Worm (Caenorhabditis elegans): ENCODE results near the gene F22F7.3.

F22F7.3 gene

DNA sequence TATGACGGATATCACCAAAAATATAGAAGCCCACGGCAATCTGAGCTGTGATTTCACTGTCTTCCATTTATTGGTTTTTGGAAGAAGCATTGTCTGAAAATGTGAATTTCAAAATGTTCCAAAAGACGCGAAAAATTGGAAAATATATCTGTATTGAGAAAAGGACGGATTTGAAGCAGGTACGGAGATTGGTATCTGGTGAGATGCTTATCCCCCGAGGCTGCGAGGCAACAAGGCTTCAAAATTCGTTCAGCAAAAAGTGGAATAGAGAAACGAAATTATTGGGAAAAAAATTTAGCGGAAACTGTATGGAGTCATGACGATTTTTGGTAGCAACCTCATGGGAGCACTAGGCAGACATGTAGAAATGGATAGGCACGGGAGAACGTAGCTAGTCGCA lies 7.3 kb upstream of the F22F7.3 start, which contains the start of gene F36F12.1:
TSS of gene F36F12.1 (minus strand) at position 101 of the 400 bp plus-strand sequence.
- TF ChIP-seq F13C5.2 (tag; optimal IDR thresholded peaks at IDR 0.05) = no peak

DNA sequence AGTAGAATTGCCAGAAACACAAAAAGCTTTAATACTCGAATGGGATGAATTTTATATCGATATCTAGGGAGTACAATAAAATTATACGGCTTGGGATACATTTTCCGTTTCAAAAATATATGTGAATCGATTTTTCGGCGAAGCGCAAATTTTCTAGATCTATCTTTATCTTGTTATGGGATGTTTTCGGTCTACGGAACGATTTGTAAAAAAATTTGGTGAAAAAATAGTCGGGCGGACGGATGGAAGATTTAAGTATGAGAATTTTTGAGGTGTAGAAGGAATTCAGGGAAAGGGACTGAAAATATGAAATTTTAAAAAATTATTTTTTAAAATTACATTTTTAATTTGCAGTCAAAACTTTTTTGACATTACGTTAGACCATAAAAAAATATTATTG lies 4.5 kb upstream of the F22F7.3 start, which contains the start of gene F22F7.4:
TSS of gene F22F7.4 (minus strand) at position 101 of the 400 bp plus-strand sequence.
- TF ChIP-seq tbx-11 (GFP tag; IDR thresholded peaks at IDR 0.05) (no peak), ceh-13 (GFP tag; optimal IDR thresholded peaks at IDR 0.05) (no peak), hmg-4 (GFP tag; optimal IDR thresholded peaks at IDR 0.05) (no peak), scrt-1 (GFP tag; IDR thresholded peaks at IDR 0.05) (no peak), tra-4 (tag; optimal IDR thresholded peaks at IDR 0.05) (no peak), ama-1 (optimal IDR thresholded peaks at IDR 0.05) (no peak), ets-7 (tag; optimal IDR thresholded peaks at IDR 0.05) (no peak), pes-1 (GFP tag; IDR thresholded peaks at IDR 0.05) (no peak), F13C5.2 (tag; optimal IDR thresholded peaks at IDR 0.05) (no peak), hmbx-1 (tag; optimal IDR thresholded peaks at IDR 0.05) (no peak)

DNA sequence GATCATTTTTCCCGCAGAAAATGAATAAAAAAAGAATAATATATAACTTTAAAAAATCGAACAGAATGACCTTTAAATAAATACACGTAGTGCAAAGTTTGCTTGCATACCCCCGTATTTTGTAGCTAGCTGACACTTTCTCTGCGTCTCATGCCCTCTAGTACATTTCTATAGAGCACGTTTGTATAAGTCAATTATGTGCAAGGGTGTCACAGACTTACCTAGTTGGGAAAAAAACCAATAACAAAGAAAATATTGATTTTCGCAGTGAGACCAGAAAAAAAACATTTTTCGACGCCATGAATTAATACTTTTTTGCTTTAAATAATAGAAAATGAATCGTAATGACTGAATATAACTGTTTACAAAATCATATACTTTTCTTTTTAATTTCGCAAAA lies 1.2 kb upstream of the F22F7.3 start, which contains the start of gene ckb-4:
TSS of gene ckb-4 (minus strand) at position 140 of the 400 bp plus-strand sequence.
- TF ChIP-seq tbx-11 (GFP tag; IDR thresholded peaks at IDR 0.05) = no peak

DNA sequence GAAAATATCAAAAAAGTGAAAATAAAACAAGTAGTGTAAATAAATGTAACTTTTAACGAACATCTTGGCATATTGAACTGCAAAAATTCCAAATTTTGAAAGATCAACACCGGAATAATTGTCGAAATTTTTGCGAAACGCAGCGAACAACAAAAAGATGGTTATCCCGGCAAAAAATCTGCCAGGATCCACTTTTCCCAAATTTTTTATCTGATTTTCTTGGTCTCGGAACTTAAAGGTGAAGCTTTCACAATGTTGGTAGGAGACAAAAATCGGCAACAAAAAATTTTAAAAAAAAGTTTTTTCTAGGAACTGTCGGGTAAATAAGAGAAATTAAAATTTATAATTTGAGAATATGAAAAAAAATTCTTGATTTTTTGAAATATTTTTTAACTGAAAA lies 8.1 kb downstream of the F22F7.3 start, which contains the start of gene bgnt-1.2:
TSS of gene bgnt-1.2 (minus strand) at position 101 of the 400 bp plus-strand sequence.
- TF ChIP-seq B0310.2 (tag; optimal IDR thresholded peaks at IDR 0.05) (no peak), ama-1 (optimal IDR thresholded peaks at IDR 0.05) (no peak), aly-1 (tag; optimal IDR thresholded peaks at IDR 0.05) (no peak), tbx-11 (GFP tag; IDR thresholded peaks at IDR 0.05) (no peak), sea-1 (GFP tag; conservative IDR thresholded peaks at IDR 0.05) (no peak), tra-4 (tag; optimal IDR thresholded peaks at IDR 0.05) (no peak)

DNA sequence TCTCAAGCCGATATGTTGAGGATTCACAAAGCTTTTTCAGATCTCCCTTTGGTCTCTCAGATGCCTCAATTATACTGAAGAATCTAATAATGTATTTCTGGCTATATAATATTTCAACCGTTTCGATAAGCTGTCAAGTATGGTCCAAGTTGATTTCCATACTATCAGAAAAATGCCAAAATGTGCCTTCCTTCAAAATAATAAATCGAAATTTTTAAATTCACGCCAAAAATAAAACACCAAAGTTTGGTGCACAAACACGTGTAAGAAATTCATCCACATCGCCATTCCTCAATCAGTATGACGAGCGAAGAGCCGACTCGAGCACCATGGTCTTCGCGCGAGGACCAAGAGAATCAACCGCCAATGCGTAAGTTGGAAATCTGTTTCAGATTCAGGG lies 9.1 kb downstream of the F22F7.3 start, which contains the start of gene F22F7.11:
TSS of gene F22F7.11 (plus strand) at position 301 of the 400 bp plus-strand sequence.
- TF ChIP-seq scrt-1 (GFP tag; IDR thresholded peaks at IDR 0.05) (no peak), hnd-1 (tag; optimal IDR thresholded peaks at IDR 0.05) (no peak), tbx-37 (GFP tag; conservative IDR thresholded peaks at IDR 0.05) (no peak), F13C5.2 (tag; optimal IDR thresholded peaks at IDR 0.05) (no peak), aly-1 (tag; optimal IDR thresholded peaks at IDR 0.05) (no peak), hmg-4 (GFP tag; optimal IDR thresholded peaks at IDR 0.05) (no peak), pes-1 (GFP tag; IDR thresholded peaks at IDR 0.05) (no peak), ceh-13 (GFP tag; optimal IDR thresholded peaks at IDR 0.05) (no peak), tra-4 (tag; optimal IDR thresholded peaks at IDR 0.05) (no peak), B0310.2 (tag; optimal IDR thresholded peaks at IDR 0.05) (no peak), ama-1 (optimal IDR thresholded peaks at IDR 0.05) (no peak)

DNA sequence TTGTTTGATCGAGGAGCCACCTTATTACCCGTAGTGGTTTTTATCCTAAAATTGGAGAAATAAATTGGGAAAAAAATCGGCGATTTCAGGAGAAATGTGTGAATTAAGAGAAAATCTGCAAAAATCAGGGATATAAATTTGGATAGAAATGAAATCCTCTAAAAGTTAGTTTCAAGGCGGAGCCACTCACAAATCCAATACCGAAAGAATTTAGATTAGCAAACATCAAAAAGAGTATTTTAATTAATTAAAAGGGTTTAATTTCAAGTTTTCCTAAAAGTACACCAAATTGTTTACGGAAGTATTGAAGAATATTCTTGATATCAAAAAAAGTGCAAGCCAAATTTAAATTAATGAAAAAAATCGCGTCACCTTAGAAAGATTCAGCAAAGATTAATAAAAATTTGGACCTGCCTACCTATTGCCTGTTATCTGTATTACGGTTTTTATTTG lies 11.5 kb downstream of the F22F7.3 start, which contains the start of gene F22F7.8:
TSS of gene F22F7.8 (minus strand) at position 51 of the 453 bp plus-strand sequence.
- TF ChIP-seq ceh-13 (GFP tag; optimal IDR thresholded peaks at IDR 0.05) (no peak), F13C5.2 (tag; optimal IDR thresholded peaks at IDR 0.05) (no peak), tra-4 (tag; optimal IDR thresholded peaks at IDR 0.05) (no peak), sea-1 (GFP tag; conservative IDR thresholded peaks at IDR 0.05) (no peak), aly-1 (tag; optimal IDR thresholded peaks at IDR 0.05) (no peak), pes-1 (GFP tag; IDR thresholded peaks at IDR 0.05) (no peak), tbx-11 (GFP tag; IDR thresholded peaks at IDR 0.05) (no peak), tbx-37 (GFP tag; conservative IDR thresholded peaks at IDR 0.05) (no peak), ets-7 (tag; optimal IDR thresholded peaks at IDR 0.05) (no peak), hmbx-1 (tag; optimal IDR thresholded peaks at IDR 0.05) (no peak), hnd-1 (tag; optimal IDR thresholded peaks at IDR 0.05) (no peak), hmg-4 (GFP tag; optimal IDR thresholded peaks at IDR 0.05) (no peak), B0310.2 (tag; optimal IDR thresholded peaks at IDR 0.05) (no peak), ceh-36 (tag; optimal IDR thresholded peaks at IDR 0.05) (no peak), flt-1 (GFP tag; IDR thresholded peaks at IDR 0.05) (no peak), ama-1 (optimal IDR thresholded peaks at IDR 0.05) (no peak)

DNA sequence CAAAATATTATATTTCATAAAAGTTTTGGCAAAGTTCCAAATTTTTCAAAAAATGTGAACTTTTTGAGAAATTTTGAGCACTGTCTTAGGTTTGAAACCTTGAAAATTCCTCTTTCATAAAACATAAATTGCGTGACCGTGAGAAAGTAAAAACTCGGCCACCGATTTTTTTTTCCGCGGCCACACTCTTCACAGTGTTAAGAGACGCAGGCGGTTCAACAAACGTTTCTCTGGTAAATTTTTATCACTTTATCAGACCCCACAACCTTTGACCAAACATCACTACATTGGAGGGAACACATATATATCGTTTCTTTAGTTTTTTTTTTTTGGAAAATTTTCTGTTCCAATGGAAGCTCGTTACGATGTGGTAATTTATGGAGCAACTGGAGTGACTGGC lies 12.0 kb downstream of the F22F7.3 start, which contains the start of gene F22F7.2:
TSS of gene F22F7.2 (plus strand) at position 266 of the 400 bp plus-strand sequence.
- TF ChIP-seq hmg-4 (GFP tag; optimal IDR thresholded peaks at IDR 0.05) = no peak

DNA sequence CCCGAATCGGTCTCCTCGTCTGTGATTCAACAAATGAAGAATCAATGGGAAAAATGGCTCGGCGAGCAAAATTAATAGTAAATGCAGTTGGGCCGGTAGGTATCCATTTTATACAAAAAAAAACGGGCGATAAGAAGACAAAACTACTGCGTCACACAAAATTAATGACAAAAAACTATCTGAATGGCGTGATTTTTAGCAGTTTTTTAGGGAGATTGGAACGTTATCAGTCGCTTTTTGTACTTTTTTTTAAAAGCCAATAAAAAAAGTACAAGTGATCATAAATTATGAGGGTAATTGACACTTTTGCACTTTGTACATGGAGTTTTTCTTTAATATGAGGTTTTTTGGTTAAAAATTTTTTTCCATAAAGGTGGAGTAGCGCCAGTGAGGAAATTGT lies 12.7 kb downstream of the F22F7.3 start:
- TF ChIP-seq ceh-36 (tag; optimal IDR thresholded peaks at IDR 0.05) (no peak), tbx-37 (GFP tag; conservative IDR thresholded peaks at IDR 0.05) (no peak), aly-1 (tag; optimal IDR thresholded peaks at IDR 0.05) (no peak), ceh-13 (GFP tag; optimal IDR thresholded peaks at IDR 0.05) (no peak), ets-7 (tag; optimal IDR thresholded peaks at IDR 0.05) (no peak), pes-1 (GFP tag; IDR thresholded peaks at IDR 0.05) (no peak), hmbx-1 (tag; optimal IDR thresholded peaks at IDR 0.05) (no peak), flt-1 (GFP tag; IDR thresholded peaks at IDR 0.05) (no peak), hmg-4 (GFP tag; optimal IDR thresholded peaks at IDR 0.05) (no peak), ama-1 (optimal IDR thresholded peaks at IDR 0.05) (no peak), sea-1 (GFP tag; conservative IDR thresholded peaks at IDR 0.05) (no peak), tbx-11 (GFP tag; IDR thresholded peaks at IDR 0.05) (no peak), tra-4 (tag; optimal IDR thresholded peaks at IDR 0.05) (no peak), B0310.2 (tag; optimal IDR thresholded peaks at IDR 0.05) (no peak), F13C5.2 (tag; optimal IDR thresholded peaks at IDR 0.05) (no peak), scrt-1 (GFP tag; IDR thresholded peaks at IDR 0.05) (no peak)

DNA sequence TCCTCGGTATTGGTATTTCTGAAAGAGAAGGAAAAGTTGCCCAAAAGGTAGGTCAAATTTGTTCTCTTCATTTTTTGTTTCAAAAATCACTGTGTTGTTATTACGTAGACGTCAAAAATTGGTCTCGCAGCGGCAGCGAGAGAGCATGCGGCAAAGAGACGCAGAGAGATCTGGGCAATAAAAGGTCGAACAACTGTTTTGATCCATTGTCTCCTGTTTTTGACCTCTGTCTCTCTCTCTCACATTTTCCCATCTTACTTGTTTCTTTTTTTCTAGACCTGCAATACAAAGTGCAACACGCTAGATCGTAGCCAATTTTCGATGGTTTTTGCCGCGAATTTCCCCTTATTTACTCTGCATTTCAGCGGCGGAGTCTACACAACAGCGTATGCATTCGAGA lies 16.1 kb downstream of the F22F7.3 start:
- TF ChIP-seq tra-4 (tag; optimal IDR thresholded peaks at IDR 0.05) (no peak), aly-1 (tag; optimal IDR thresholded peaks at IDR 0.05) (no peak), ets-7 (tag; optimal IDR thresholded peaks at IDR 0.05) (no peak), scrt-1 (GFP tag; IDR thresholded peaks at IDR 0.05) (no peak), F13C5.2 (tag; optimal IDR thresholded peaks at IDR 0.05) (no peak), hmg-4 (GFP tag; optimal IDR thresholded peaks at IDR 0.05) (no peak), ceh-36 (tag; optimal IDR thresholded peaks at IDR 0.05) (no peak), tbx-11 (GFP tag; IDR thresholded peaks at IDR 0.05) (no peak), flt-1 (GFP tag; IDR thresholded peaks at IDR 0.05) (no peak), hmbx-1 (tag; optimal IDR thresholded peaks at IDR 0.05) (no peak), hnd-1 (tag; optimal IDR thresholded peaks at IDR 0.05) (no peak), B0310.2 (tag; optimal IDR thresholded peaks at IDR 0.05) (no peak), sea-1 (GFP tag; conservative IDR thresholded peaks at IDR 0.05) (no peak)
